Fruit fly (Drosophila melanogaster) whole organism, embryonic: Measurements from ENCODE around the gene CG10286.

ENCODE experiments used
- Abd-B ChIP-seq: fragments of 200-800 bp; sonication (Bioruptor generic); optimal IDR thresholded peaks from 2 replicates; lab custom pipeline; 2018; ENCODE audit warnings: missing biosample characterization, mild to moderate bottlenecking, missing genetic modification characterization, moderate library complexity
- Atf6 ChIP-seq: fragments of 200-800 bp; sonication (Bioruptor generic); IDR thresholded peaks from 2 replicates; pipeline ENCODE4 v1.3.6; 2022; ENCODE audit warnings: missing biosample characterization, missing genetic modification characterization
- B-H1 ChIP-seq: fragments of 200-800 bp; sonication (Bioruptor generic); IDR thresholded peaks from 3 replicates; pipeline ENCODE4 v1.3.6; 2022; ENCODE audit warnings: missing biosample characterization, missing genetic modification characterization
- CG10321 ChIP-seq: fragments of 200-800 bp; sonication (Bioruptor generic); IDR thresholded peaks from 2 replicates; pipeline ENCODE4 v1.3.6; 2022; ENCODE audit warnings: missing biosample characterization, missing genetic modification characterization
- CG10979 ChIP-seq: fragments of 200-800 bp; sonication (Bioruptor generic); optimal IDR thresholded peaks from 2 replicates; lab custom pipeline; 2018; ENCODE audit warnings: missing biosample characterization, mild to moderate bottlenecking, missing genetic modification characterization, moderate library complexity
- CG13624 ChIP-seq: fragments of 200-800 bp; sonication (Bioruptor generic); optimal IDR thresholded peaks from 2 replicates; lab custom pipeline; 2016; ENCODE audit warnings: missing biosample characterization, missing genetic modification characterization
- CG13775 ChIP-seq: fragments of 200-800 bp; sonication (Bioruptor generic); optimal IDR thresholded peaks from 3 replicates; lab custom pipeline; 2017; ENCODE audit warnings: missing biosample characterization, mild to moderate bottlenecking, missing genetic modification characterization
- CG13894 ChIP-seq: fragments of 200-800 bp; sonication (Bioruptor generic); optimal IDR thresholded peaks from 3 replicates; lab custom pipeline; 2018; ENCODE audit warnings: missing biosample characterization, mild to moderate bottlenecking, missing genetic modification characterization, moderate library complexity
- CG15011 ChIP-seq: fragments of 200-800 bp; sonication (Bioruptor generic); optimal IDR thresholded peaks from 3 replicates; lab custom pipeline; 2018; ENCODE audit warnings: missing biosample characterization, mild to moderate bottlenecking, missing genetic modification characterization
- CG16813 ChIP-seq: fragments of 200-800 bp; sonication (Bioruptor generic); IDR thresholded peaks from 3 replicates; pipeline ENCODE4 v1.3.6; 2022; ENCODE audit warnings: missing biosample characterization, missing genetic modification characterization; ENCODE audit not compliant: partially characterized antibody
- CG17802 ChIP-seq: fragments of 200-800 bp; sonication (Bioruptor generic); optimal IDR thresholded peaks from 2 replicates; lab custom pipeline; 2018; ENCODE audit warnings: missing biosample characterization, mild to moderate bottlenecking, missing genetic modification characterization, moderate library complexity
- CG18764 ChIP-seq: fragments of 200-800 bp; sonication (Bioruptor generic); optimal IDR thresholded peaks from 3 replicates; lab custom pipeline; 2016; ENCODE audit warnings: missing biosample characterization, missing genetic modification characterization
- CG30431 ChIP-seq: fragments of 200-800 bp; sonication (Bioruptor generic); optimal IDR thresholded peaks from 2 replicates; lab custom pipeline; 2017; ENCODE audit warnings: missing biosample characterization, missing genetic modification characterization
- CG3726 ChIP-seq: fragments of 200-800 bp; sonication (Bioruptor generic); IDR thresholded peaks from 3 replicates; pipeline ENCODE4, ENCODE4 v1.3.6; 2022; ENCODE audit warnings: missing biosample characterization, missing genetic modification characterization
- CG42726 ChIP-seq: fragments of 200-800 bp; sonication (Bioruptor generic); IDR thresholded peaks from 2 replicates; pipeline ENCODE4 v1.3.6; 2022; ENCODE audit warnings: missing biosample characterization, missing genetic modification characterization; ENCODE audit not compliant: partially characterized antibody
- CG5180 ChIP-seq: fragments of 200-800 bp; sonication (Bioruptor generic); optimal IDR thresholded peaks from 3 replicates; lab custom pipeline; 2017; ENCODE audit warnings: missing biosample characterization, missing genetic modification characterization, mild to moderate bottlenecking, moderate library complexity, missing genetic modification reagents
- CG7372 ChIP-seq: fragments of 200-800 bp; sonication (Bioruptor generic); IDR thresholded peaks from 2 replicates; pipeline ENCODE4 v1.3.6; 2022; ENCODE audit warnings: missing biosample characterization, missing genetic modification characterization
- CG7786 ChIP-seq: fragments of 200-800 bp; sonication (Bioruptor generic); optimal IDR thresholded peaks from 2 replicates; lab custom pipeline; 2016; ENCODE audit warnings: missing biosample characterization, missing genetic modification characterization
- D19A ChIP-seq: fragments of 200-800 bp; optimal IDR thresholded peaks from 3 replicates; lab custom pipeline; 2019; ENCODE audit warnings: missing biosample characterization, mild to moderate bottlenecking, missing genetic modification characterization, moderate library complexity
- Dbx ChIP-seq: fragments of 200-800 bp; sonication (Bioruptor generic); IDR thresholded peaks from 3 replicates; pipeline ENCODE4 v1.3.6; 2022; ENCODE audit warnings: missing biosample characterization, missing genetic modification characterization
- Dip2 ChIP-seq: fragments of 200-800 bp; sonication (Bioruptor generic); IDR thresholded peaks from 2 replicates; pipeline ENCODE4 v1.3.6; 2022; ENCODE audit warnings: missing biosample characterization, missing genetic modification characterization
- Eip74EF ChIP-seq, 2 experiments: fragments of 200-800 bp in 1 of 2; fragments of >200 bp in 1 of 2; sonication (Bioruptor generic) in 1 of 2; optimal IDR thresholded peaks; 2 replicates each; lab custom pipeline; 2017 to 2019; ENCODE audit warnings: missing biosample characterization in 2 of 2, missing genetic modification characterization in 2 of 2, mild to moderate bottlenecking in 1 of 2, moderate library complexity in 1 of 2
- Ets65A ChIP-seq: fragments of 200-800 bp; sonication (Bioruptor generic); peaks from one replicate; lab custom pipeline; 2016; ENCODE audit warnings: missing biosample characterization, missing genetic modification characterization
- Fer2 ChIP-seq: fragments of 200-800 bp; sonication (Bioruptor generic); optimal IDR thresholded peaks from 2 replicates; lab custom pipeline; 2018; ENCODE audit warnings: missing biosample characterization, mild to moderate bottlenecking, missing genetic modification characterization, moderate library complexity
- H2.0 ChIP-seq: fragments of 200-800 bp; sonication (Bioruptor generic); IDR thresholded peaks from 2 replicates; pipeline ENCODE4 v1.3.6; 2022; ENCODE audit warnings: missing biosample characterization, missing genetic modification characterization
- Hand ChIP-seq: fragments of 200-800 bp; sonication (Bioruptor generic); optimal IDR thresholded peaks from 2 replicates; lab custom pipeline; 2017; ENCODE audit warnings: mild to moderate bottlenecking, missing biosample characterization, missing genetic modification reagents, missing genetic modification characterization
- Hr78 ChIP-seq, 2 experiments: fragments of 200-800 bp in 1 of 2; fragments of >200 bp in 1 of 2; sonication (Bioruptor generic) in 1 of 2; optimal IDR thresholded peaks; 2 replicates each; lab custom pipeline; 2017 to 2019; ENCODE audit warnings: missing biosample characterization in 2 of 2, missing genetic modification characterization in 2 of 2, mild to moderate bottlenecking in 1 of 2, moderate library complexity in 1 of 2
- Nf-YB ChIP-seq: fragments of 200-800 bp; sonication (Bioruptor generic); optimal IDR thresholded peaks from 3 replicates; lab custom pipeline; 2019; ENCODE audit warnings: missing biosample characterization, mild to moderate bottlenecking, missing genetic modification characterization, moderate library complexity
- Stat92E ChIP-seq, 3 experiments: fragments of >200 bp in 2 of 3; fragments of 200-800 bp in 1 of 3; sonication (Bioruptor generic) in 1 of 3; optimal IDR thresholded peaks; 2 replicates each; lab custom pipeline; 2017 to 2019; ENCODE audit warnings: missing biosample characterization in 3 of 3, missing genetic modification characterization in 3 of 3, mild to moderate bottlenecking in 1 of 3, moderate library complexity in 1 of 3
- Tbp ChIP-seq: fragments of >200 bp; optimal IDR thresholded peaks from 2 replicates; lab custom pipeline; 2018; ENCODE audit warnings: missing biosample characterization, missing genetic modification characterization
- Trl ChIP-seq, 3 experiments: fragments of >200 bp in 2 of 3; fragments of 200-800 bp in 1 of 3; sonication (Bioruptor generic) in 1 of 3; optimal IDR thresholded peaks; 2 replicates in 1 of 3; 3 replicates in 2 of 3; lab custom pipeline; 2016 to 2017; ENCODE audit warnings: missing biosample characterization in 1 of 3, missing genetic modification characterization in 1 of 3
- Vsx1 ChIP-seq: fragments of 200-800 bp; sonication (Bioruptor generic); optimal IDR thresholded peaks from 2 replicates; lab custom pipeline; 2017; ENCODE audit warnings: missing biosample characterization, mild to moderate bottlenecking, missing genetic modification characterization, missing genetic modification reagents
- ash1 ChIP-seq: fragments of 200-800 bp; sonication (Bioruptor generic); optimal IDR thresholded peaks from 2 replicates; lab custom pipeline; 2018; ENCODE audit warnings: missing biosample characterization, mild to moderate bottlenecking, missing genetic modification characterization
- bsh ChIP-seq, 2 experiments: fragments of 200-800 bp; sonication (Bioruptor generic); optimal IDR thresholded peaks; 2 replicates each; lab custom pipeline; 2017 to 2018; ENCODE audit warnings: mild to moderate bottlenecking in 2 of 2, missing biosample characterization in 2 of 2, missing genetic modification characterization in 2 of 2, moderate library complexity in 1 of 2
- btn ChIP-seq: fragments of 200-800 bp; sonication (Bioruptor generic); optimal IDR thresholded peaks from 2 replicates; lab custom pipeline; 2016; ENCODE audit warnings: missing biosample characterization, missing genetic modification characterization
- cad ChIP-seq: fragments of >200 bp; optimal IDR thresholded peaks from 2 replicates; lab custom pipeline; 2017; ENCODE audit warnings: missing biosample characterization, missing genetic modification characterization
- cg ChIP-seq: fragments of 200-800 bp; sonication (Bioruptor generic); optimal IDR thresholded peaks from 3 replicates; lab custom pipeline; 2019; ENCODE audit warnings: missing biosample characterization, mild to moderate bottlenecking, missing genetic modification characterization, moderate library complexity
- dimm ChIP-seq: fragments of 200-800 bp; sonication (Bioruptor generic); IDR thresholded peaks from 2 replicates; pipeline ENCODE4 v1.3.6; 2022; ENCODE audit warnings: missing biosample characterization, missing genetic modification characterization
- gro ChIP-seq: fragments of 200-800 bp; sonication (Bioruptor generic); optimal IDR thresholded peaks from 2 replicates; lab custom pipeline; 2016; ENCODE audit warnings: missing biosample characterization, missing genetic modification characterization
- gt ChIP-seq: fragments of 200-800 bp; sonication (Bioruptor generic); IDR thresholded peaks from 2 replicates; pipeline ENCODE4 v1.3.6; 2022; ENCODE audit warnings: missing biosample characterization, missing genetic modification characterization
- her ChIP-seq: fragments of 200-800 bp; sonication (Bioruptor generic); optimal IDR thresholded peaks from 2 replicates; lab custom pipeline; 2016; ENCODE audit warnings: missing biosample characterization, missing genetic modification characterization
- kah ChIP-seq: fragments of 200-800 bp; sonication (Bioruptor generic); optimal IDR thresholded peaks from 2 replicates; lab custom pipeline; 2018; ENCODE audit warnings: missing biosample characterization, mild to moderate bottlenecking, missing genetic modification characterization
- lbe ChIP-seq: fragments of 200-800 bp; sonication (Bioruptor generic); optimal IDR thresholded peaks from 2 replicates; lab custom pipeline; 2016; ENCODE audit warnings: missing biosample characterization, mild to moderate bottlenecking, missing genetic modification characterization
- luna ChIP-seq: fragments of 200-800 bp; sonication (Bioruptor generic); optimal IDR thresholded peaks from 2 replicates; lab custom pipeline; 2016; ENCODE audit warnings: missing biosample characterization, missing genetic modification characterization
- pnt ChIP-seq: fragments of 200-800 bp; sonication (Bioruptor generic); optimal IDR thresholded peaks from 3 replicates; lab custom pipeline; 2016; ENCODE audit warnings: missing biosample characterization, missing genetic modification characterization
- prd ChIP-seq, 3 experiments: fragments of >200 bp in 2 of 3; fragments of 200-800 bp in 1 of 3; sonication (Bioruptor generic) in 1 of 3; optimal IDR thresholded peaks in 2 of 3; IDR thresholded peaks in 1 of 3; 2 replicates in 2 of 3; 3 replicates in 1 of 3; pipeline versions ENCODE4 v1.3.6 to Lab custom; 2017 to 2022; ENCODE audit warnings: missing biosample characterization in 1 of 3, missing genetic modification characterization in 1 of 3
- vnd ChIP-seq: fragments of 200-800 bp; sonication (Bioruptor generic); IDR thresholded peaks from 3 replicates; pipeline ENCODE4 v1.3.6; 2022; ENCODE audit warnings: missing biosample characterization, missing genetic modification characterization; ENCODE audit not compliant: partially characterized antibody
- zen2 ChIP-seq: fragments of 200-800 bp; sonication (Bioruptor generic); IDR thresholded peaks from 3 replicates; pipeline ENCODE4 v1.3.6; 2022; ENCODE audit warnings: missing biosample characterization, missing genetic modification characterization; ENCODE audit not compliant: partially characterized antibody
- zf30C ChIP-seq: fragments of 200-800 bp; sonication (Bioruptor generic); optimal IDR thresholded peaks from 3 replicates; lab custom pipeline; 2018; ENCODE audit warnings: missing biosample characterization, mild to moderate bottlenecking, missing genetic modification characterization

CG10286 gene

dm6 chr3R:6368100-6368499 is 665 bp upstream of the CG10286 start, which contains the start of gene CG42724 (continued):
- TF ChIP-seq Nf-YB (GFP tag; lab: Kevin White, UChicago) (no peak), ash1 (GFP tag; lab: Kevin White, UChicago) (no peak), gro (GFP tag; lab: Kevin White, UChicago) (peak; percentile 80), CG7372 (GFP tag; lab: Robert Waterston, UW) (peak; percentile 31; the same call in 1 of the 2 replicates), zf30C (GFP tag; lab: Kevin White, UChicago) (no peak), Stat92E (GFP tag; optimal IDR thresholded peaks at IDR 0.05; lab: Kevin White, UChicago) (no peak), CG18764 (GFP tag; lab: Kevin White, UChicago) (peak; percentile 6), CG10321 (no peak), Vsx1 (no peak), cad (GFP tag; lab: Kevin White, UChicago) (no peak), btn (GFP tag; lab: Kevin White, UChicago) (no peak), Hand (GFP tag; lab: Kevin White, UChicago) (no peak), Dip2 (no peak), Eip74EF (GFP tag; optimal IDR thresholded peaks at IDR 0.05; lab: Kevin White, UChicago) (no peak), CG13775 (GFP tag; lab: Kevin White, UChicago) (peak; percentile 36), H2.0 (GFP tag; lab: Robert Waterston, UW) (peak; percentile 63), CG13624 (peak; percentile 83), Fer2 (no peak), cg (GFP tag; lab: Kevin White, UChicago) (no peak), CG13894 (tag; lab: Kevin White, UChicago) (no peak), kah (no peak), zen2 (GFP tag; lab: Robert Waterston, UW) (no peak; the same call in 2 of the 3 replicates), CG5180 (GFP tag; lab: Kevin White, UChicago) (no peak), Tbp (GFP tag; lab: Kevin White, UChicago) (no peak), prd (optimal IDR thresholded peaks at IDR 0.05; lab: Kevin White, UChicago) (no peak), prd (GFP tag; IDR thresholded peaks at IDR 0.05; lab: Robert Waterston, UW) (peak; percentile 78), D19A (tag; lab: Kevin White, UChicago) (no peak), Abd-B (GFP tag; lab: Kevin White, UChicago) (no peak), Atf6 (peak; percentile 36; the same call in 1 of the 2 replicates), CG17802 (tag; lab: Kevin White, UChicago) (no peak), CG3726 (GFP tag; lab: Robert Waterston, UW) (no peak), her (GFP tag; lab: Kevin White, UChicago) (peak; percentile 79), CG42726 (GFP tag; lab: Robert Waterston, UW) (no peak), lbe (no peak), B-H1 (GFP tag; lab: Robert Waterston, UW) (peak; percentile 15; the same call in 1 of the 3 replicates), CG10979 (tag; lab: Kevin White, UChicago) (no peak), CG15011 (GFP tag; lab: Kevin White, UChicago) (no peak), Ets65A (GFP tag; lab: Kevin White, UChicago) (peak; percentile 98), luna (GFP tag; lab: Kevin White, UChicago) (peak; percentile 72), vnd (GFP tag; lab: Robert Waterston, UW) (peak; percentile 37; the same call in 1 of the 3 replicates), CG16813 (GFP tag; lab: Robert Waterston, UW) (peak; percentile 62; the same call in 2 of the 3 replicates), pnt (GFP tag; lab: Kevin White, UChicago) (peak; percentile 70), dimm (no peak), Trl (optimal IDR thresholded peaks at IDR 0.05; lab: Kevin White, UChicago) (peak in 1 of 2 experiments; percentile 48), Trl (GFP tag; optimal IDR thresholded peaks at IDR 0.05; lab: Kevin White, UChicago) (peak; percentile 83), CG7786 (GFP tag; lab: Kevin White, UChicago) (peak; percentile 71), Dbx (GFP tag; lab: Robert Waterston, UW) (no peak), CG30431 (peak; percentile 56), bsh (GFP tag; optimal IDR thresholded peaks at IDR 0.05; lab: Kevin White, UChicago) (no peak), gt (GFP tag; lab: Robert Waterston, UW) (no peak), Hr78 (GFP tag; optimal IDR thresholded peaks at IDR 0.05; lab: Kevin White, UChicago) (no peak)
